Worm (Caenorhabditis elegans): ENCODE results near the gene ctr-9.

Gene ctr-9

ce11 chrIII:9546016-9546659 lies 54.9 kb downstream of the ctr-9 start, which contains the start of gene unc-16 (continued):
- peak; percentile 44 for TF ChIP-seq mef-2 (tag; optimal IDR thresholded peaks at IDR 0.05)
- no peak for TF ChIP-seq zag-1 (tag; optimal IDR thresholded peaks at IDR 0.05)
- peak; percentile 69 for TF ChIP-seq F16B12.6 (tag; optimal IDR thresholded peaks at IDR 0.05)
- TF ChIP-seq fkh-10 (GFP tag; optimal IDR thresholded peaks at IDR 0.05) = peak; percentile 65
- peak; percentile 90 for TF ChIP-seq lin-13 (GFP tag; optimal IDR thresholded peaks at IDR 0.05)
- no peak for TF ChIP-seq unc-98 (GFP tag; IDR thresholded peaks at IDR 0.05)
- TF ChIP-seq nhr-28 (tag; optimal IDR thresholded peaks at IDR 0.05) = no peak
- no peak for TF ChIP-seq hlh-17 (GFP tag; optimal IDR thresholded peaks at IDR 0.05; ENCODE audit: borderline replicate concordance)
- peak; percentile 82 for TF ChIP-seq lin-15B (tag; optimal IDR thresholded peaks at IDR 0.05)
- peak in 1 of 2 experiments; percentile 78 for TF ChIP-seq ztf-11 (tag; optimal IDR thresholded peaks at IDR 0.05)
- peak; percentile 64 for TF ChIP-seq nhr-237 (tag; optimal IDR thresholded peaks at IDR 0.05)
- peak; percentile 67 for TF ChIP-seq ceh-88 (GFP tag; IDR thresholded peaks at IDR 0.05)
- TF ChIP-seq aha-1 (tag; optimal IDR thresholded peaks at IDR 0.05) = peak; percentile 67
- TF ChIP-seq dpl-1 (GFP tag; optimal IDR thresholded peaks at IDR 0.05) = peak; percentile 77 to 84 (median 81)
- no peak for TF ChIP-seq pqm-1 (tag; optimal IDR thresholded peaks at IDR 0.05)
- TF ChIP-seq snu-23 (GFP tag; optimal IDR thresholded peaks at IDR 0.05) = peak; percentile 95
- no peak for TF ChIP-seq tlp-1 (tag; optimal IDR thresholded peaks at IDR 0.05)
- TF ChIP-seq nhr-77 (tag; optimal IDR thresholded peaks at IDR 0.05) = peak; percentile 78
- TF ChIP-seq rnt-1 (tag; optimal IDR thresholded peaks at IDR 0.05) = peak; percentile 93
- peak; percentile 67 for TF ChIP-seq sox-4 (tag; optimal IDR thresholded peaks at IDR 0.05)
- TF ChIP-seq aly-2 (tag; optimal IDR thresholded peaks at IDR 0.05) = peak; percentile 72
- TF ChIP-seq nhr-11 (tag; optimal IDR thresholded peaks at IDR 0.05) = peak; percentile 11
- TF ChIP-seq ama-1 (optimal IDR thresholded peaks at IDR 0.05) = peak; percentile 83
- TF ChIP-seq fkh-4 (tag; optimal IDR thresholded peaks at IDR 0.05; ENCODE audit: borderline replicate concordance) = peak; percentile 63
- peak; percentile 88 for TF ChIP-seq unc-130 (tag; optimal IDR thresholded peaks at IDR 0.05)
- TF ChIP-seq ces-1 (GFP tag; optimal IDR thresholded peaks at IDR 0.05) = no peak
- peak; percentile 86 for TF ChIP-seq lin-35 (GFP tag; optimal IDR thresholded peaks at IDR 0.05)
- TF ChIP-seq isw-1 (GFP tag; IDR thresholded peaks at IDR 0.05) = peak; percentile 91
- peak; percentile 95 for TF ChIP-seq lin-14 (GFP tag; optimal IDR thresholded peaks at IDR 0.05)
- TF ChIP-seq zip-4 (GFP tag; optimal IDR thresholded peaks at IDR 0.05) = peak; percentile 78
- peak; percentile 80 for TF ChIP-seq ztf-4 (tag; optimal IDR thresholded peaks at IDR 0.05)
- TF ChIP-seq sup-37 (GFP tag; optimal IDR thresholded peaks at IDR 0.05) = peak; percentile 79
- TF ChIP-seq blmp-1 (tag; optimal IDR thresholded peaks at IDR 0.05) = peak; percentile 72
- TF ChIP-seq ceh-90 (tag; optimal IDR thresholded peaks at IDR 0.05) = peak; percentile 43
- peak; percentile 35 for TF ChIP-seq lin-39 (tag; optimal IDR thresholded peaks at IDR 0.05)
- peak; percentile 19 for TF ChIP-seq elt-2 (tag; optimal IDR thresholded peaks at IDR 0.05)
- no peak for TF ChIP-seq sptf-1 (tag; optimal IDR thresholded peaks at IDR 0.05)
